Fruit fly (Drosophila melanogaster) whole organism, embryonic: Measurements from ENCODE around the gene Pex10.

Experiments used
- Ada2b ChIP-seq: fragments of 200-800 bp; sonication (Bioruptor generic); IDR thresholded peaks from 2 replicates; pipeline ENCODE4 v1.3.6; 2022; ENCODE audit warnings: missing biosample characterization, missing genetic modification characterization
- BEAF-32 ChIP-seq: fragments of 200-800 bp; sonication (Bioruptor generic); optimal IDR thresholded peaks from 3 replicates; lab custom pipeline; 2017; ENCODE audit warnings: missing biosample characterization, missing genetic modification characterization, mild to moderate bottlenecking, moderate library complexity, missing genetic modification reagents
- Blimp-1 ChIP-seq: fragments of 200-800 bp; sonication (Bioruptor generic); optimal IDR thresholded peaks from 3 replicates; lab custom pipeline; 2018; ENCODE audit warnings: missing biosample characterization, missing genetic modification characterization, mild to moderate bottlenecking, moderate library complexity, missing genetic modification reagents
- CG10431 ChIP-seq: fragments of 200-800 bp; sonication (Bioruptor generic); optimal IDR thresholded peaks from 3 replicates; lab custom pipeline; 2018; ENCODE audit warnings: missing biosample characterization, mild to moderate bottlenecking, missing genetic modification characterization
- CG12391 ChIP-seq: fragments of 200-800 bp; sonication (Bioruptor generic); optimal IDR thresholded peaks from 3 replicates; lab custom pipeline; 2018; ENCODE audit warnings: missing biosample characterization, mild to moderate bottlenecking, missing genetic modification characterization, moderate library complexity
- CG14860 ChIP-seq: fragments of 200-800 bp; sonication (Bioruptor generic); IDR thresholded peaks from 3 replicates; pipeline ENCODE4 v1.3.6; 2022; ENCODE audit warnings: missing biosample characterization, missing genetic modification characterization; ENCODE audit not compliant: partially characterized antibody
- CG16779 ChIP-seq: fragments of 200-800 bp; sonication (Bioruptor generic); IDR thresholded peaks from 2 replicates; pipeline ENCODE4 v1.3.6; 2022; ENCODE audit warnings: missing biosample characterization, missing genetic modification characterization
- CG18011 ChIP-seq: fragments of 200-800 bp; sonication (Bioruptor generic); optimal IDR thresholded peaks from 2 replicates; lab custom pipeline; 2017; ENCODE audit warnings: missing biosample characterization, missing genetic modification characterization, mild to moderate bottlenecking, moderate library complexity, missing genotype
- CG2678 ChIP-seq: fragments of 200-800 bp; sonication (Bioruptor generic); optimal IDR thresholded peaks from 3 replicates; lab custom pipeline; 2019; ENCODE audit warnings: missing biosample characterization, mild to moderate bottlenecking, missing genetic modification characterization, moderate library complexity
- CG3163 ChIP-seq: fragments of 200-800 bp; sonication (Bioruptor generic); optimal IDR thresholded peaks from 3 replicates; lab custom pipeline; 2016; ENCODE audit warnings: missing biosample characterization, missing genetic modification characterization
- CG3407 ChIP-seq: fragments of 200-800 bp; sonication (Bioruptor generic); optimal IDR thresholded peaks from 2 replicates; lab custom pipeline; 2018; ENCODE audit warnings: missing biosample characterization, mild to moderate bottlenecking, missing genetic modification characterization
- CG42726 ChIP-seq: fragments of 200-800 bp; sonication (Bioruptor generic); IDR thresholded peaks from 2 replicates; pipeline ENCODE4 v1.3.6; 2022; ENCODE audit warnings: missing biosample characterization, missing genetic modification characterization; ENCODE audit not compliant: partially characterized antibody
- CG6765 ChIP-seq: fragments of 200-800 bp; sonication (Bioruptor generic); optimal IDR thresholded peaks from 3 replicates; lab custom pipeline; 2017; ENCODE audit warnings: missing biosample characterization, mild to moderate bottlenecking, missing genetic modification characterization
- CG7271 ChIP-seq: fragments of 200-800 bp; sonication (Bioruptor generic); optimal IDR thresholded peaks from 2 replicates; lab custom pipeline; 2018; ENCODE audit warnings: missing biosample characterization, mild to moderate bottlenecking, missing genetic modification characterization, moderate library complexity
- CG7987 ChIP-seq: fragments of 200-800 bp; sonication (Bioruptor generic); optimal IDR thresholded peaks from 2 replicates; lab custom pipeline; 2018; ENCODE audit warnings: missing biosample characterization, mild to moderate bottlenecking, missing genetic modification characterization, moderate library complexity
- CG8290 ChIP-seq, 3 experiments: fragments of 200-800 bp; sonication (Bioruptor generic); optimal IDR thresholded peaks; 2 replicates each; lab custom pipeline; 2016 to 2019; ENCODE audit warnings: missing biosample characterization in 3 of 3, missing genetic modification characterization in 3 of 3, mild to moderate bottlenecking in 2 of 3, moderate library complexity in 1 of 3
- CG8765 ChIP-seq: fragments of 200-800 bp; sonication (Bioruptor generic); IDR thresholded peaks from 2 replicates; pipeline ENCODE4 v1.3.6; 2022; ENCODE audit warnings: missing biosample characterization, missing genetic modification characterization
- D19A ChIP-seq: fragments of 200-800 bp; optimal IDR thresholded peaks from 3 replicates; lab custom pipeline; 2019; ENCODE audit warnings: missing biosample characterization, mild to moderate bottlenecking, missing genetic modification characterization, moderate library complexity
- Elba2 ChIP-seq: fragments of 200-800 bp; sonication (Bioruptor generic); optimal IDR thresholded peaks from 3 replicates; lab custom pipeline; 2016; ENCODE audit warnings: missing biosample characterization, missing genetic modification characterization
- Fer3 ChIP-seq: fragments of 200-800 bp; sonication (Bioruptor generic); optimal IDR thresholded peaks from 2 replicates; lab custom pipeline; 2018; ENCODE audit warnings: missing biosample characterization, mild to moderate bottlenecking, missing genetic modification characterization, moderate library complexity
- Gsc ChIP-seq: fragments of 200-800 bp; sonication (Bioruptor generic); IDR thresholded peaks from 2 replicates; pipeline ENCODE4 v1.3.6; 2022; ENCODE audit warnings: missing biosample characterization, missing genetic modification characterization
- Hsf ChIP-seq: fragments of 200-800 bp; sonication (Bioruptor generic); optimal IDR thresholded peaks from 3 replicates; lab custom pipeline; 2016; ENCODE audit warnings: missing biosample characterization, missing genetic modification characterization
- MESR4 ChIP-seq: fragments of 200-800 bp; sonication (Bioruptor generic); optimal IDR thresholded peaks from 2 replicates; lab custom pipeline; 2018; ENCODE audit warnings: missing biosample characterization, mild to moderate bottlenecking, missing genetic modification characterization, moderate library complexity
- MTF-1 ChIP-seq: fragments of 200-800 bp; sonication (Bioruptor generic); optimal IDR thresholded peaks from 2 replicates; lab custom pipeline; 2018; ENCODE audit warnings: missing biosample characterization, mild to moderate bottlenecking, missing genetic modification characterization, borderline replicate concordance
- Mes4 ChIP-seq: fragments of 200-800 bp; sonication (Bioruptor generic); optimal IDR thresholded peaks from 2 replicates; lab custom pipeline; 2016; ENCODE audit warnings: missing biosample characterization, missing genetic modification characterization
- Spps ChIP-seq: fragments of 200-800 bp; sonication (Bioruptor generic); optimal IDR thresholded peaks from 2 replicates; lab custom pipeline; 2018; ENCODE audit warnings: missing biosample characterization, mild to moderate bottlenecking, missing genetic modification characterization
- Usf ChIP-seq: fragments of 200-800 bp; sonication (Bioruptor generic); optimal IDR thresholded peaks from 2 replicates; lab custom pipeline; 2017; ENCODE audit warnings: missing genotype, missing biosample characterization, missing genetic modification characterization
- Xbp1 ChIP-seq: fragments of 200-800 bp; sonication (Bioruptor generic); optimal IDR thresholded peaks from 3 replicates; lab custom pipeline; 2016; ENCODE audit warnings: missing biosample characterization, mild to moderate bottlenecking, missing genetic modification characterization
- al ChIP-seq: fragments of 200-800 bp; sonication (Bioruptor generic); IDR thresholded peaks from 2 replicates; pipeline ENCODE4 v1.3.6; 2022; ENCODE audit warnings: missing biosample characterization, missing genetic modification characterization
- bowl ChIP-seq: fragments of 200-800 bp; sonication (Bioruptor generic); IDR thresholded peaks from 2 replicates; pipeline ENCODE4 v1.3.6; 2022; ENCODE audit warnings: missing biosample characterization, missing genetic modification characterization
- chm ChIP-seq: fragments of 200-800 bp; sonication (Bioruptor generic); IDR thresholded peaks from 2 replicates; pipeline ENCODE4 v1.3.6; 2022; ENCODE audit warnings: missing biosample characterization, missing genetic modification characterization
- emc ChIP-seq: fragments of 200-800 bp; sonication (Bioruptor generic); optimal IDR thresholded peaks from 2 replicates; lab custom pipeline; 2016; ENCODE audit warnings: missing biosample characterization, missing genetic modification characterization
- gcm ChIP-seq: fragments of 200-800 bp; sonication (Bioruptor generic); optimal IDR thresholded peaks from 2 replicates; lab custom pipeline; 2019; ENCODE audit warnings: missing biosample characterization, mild to moderate bottlenecking, missing genetic modification characterization, moderate library complexity
- jumu ChIP-seq: fragments of 200-800 bp; sonication (Bioruptor generic); optimal IDR thresholded peaks from 3 replicates; lab custom pipeline; 2016; ENCODE audit warnings: missing biosample characterization, missing genetic modification characterization
- luna ChIP-seq: fragments of 200-800 bp; sonication (Bioruptor generic); optimal IDR thresholded peaks from 2 replicates; lab custom pipeline; 2016; ENCODE audit warnings: missing biosample characterization, missing genetic modification characterization
- otp ChIP-seq: fragments of 200-800 bp; sonication (Bioruptor generic); IDR thresholded peaks from 3 replicates; pipeline ENCODE4, ENCODE4 v1.3.6; 2022; ENCODE audit warnings: missing biosample characterization, missing genetic modification characterization
- pb ChIP-seq: fragments of 200-800 bp; sonication (Bioruptor generic); optimal IDR thresholded peaks from 3 replicates; lab custom pipeline; 2016; ENCODE audit warnings: missing biosample characterization, missing genetic modification characterization
- pho ChIP-seq: fragments of 200-800 bp; sonication (Bioruptor generic); optimal IDR thresholded peaks from 2 replicates; lab custom pipeline; 2016; ENCODE audit warnings: missing biosample characterization, missing genetic modification characterization
- prd ChIP-seq, 3 experiments: fragments of >200 bp in 2 of 3; fragments of 200-800 bp in 1 of 3; sonication (Bioruptor generic) in 1 of 3; optimal IDR thresholded peaks in 2 of 3; IDR thresholded peaks in 1 of 3; 2 replicates in 2 of 3; 3 replicates in 1 of 3; pipeline versions ENCODE4 v1.3.6 to Lab custom; 2017 to 2022; ENCODE audit warnings: missing biosample characterization in 1 of 3, missing genetic modification characterization in 1 of 3
- slp2 ChIP-seq: fragments of 200-800 bp; sonication (Bioruptor generic); optimal IDR thresholded peaks from 2 replicates; lab custom pipeline; 2016; ENCODE audit warnings: missing biosample characterization, missing genetic modification characterization
- sr ChIP-seq: fragments of 200-800 bp; sonication (Bioruptor generic); IDR thresholded peaks from 3 replicates; pipeline ENCODE4 v1.3.6; 2022; ENCODE audit warnings: missing biosample characterization, missing genetic modification characterization
- sug ChIP-seq: fragments of 200-800 bp; optimal IDR thresholded peaks from 2 replicates; lab custom pipeline; 2019; ENCODE audit warnings: missing biosample characterization, mild to moderate bottlenecking, missing genetic modification characterization, moderate library complexity
- tio ChIP-seq: fragments of 200-800 bp; sonication (Bioruptor generic); optimal IDR thresholded peaks from 2 replicates; lab custom pipeline; 2017; ENCODE audit warnings: missing biosample characterization, missing genetic modification characterization, inconsistent platforms
- tx ChIP-seq: fragments of 200-800 bp; sonication (Bioruptor generic); optimal IDR thresholded peaks from 2 replicates; lab custom pipeline; 2016; ENCODE audit warnings: missing biosample characterization, missing genetic modification characterization
- unc-4 ChIP-seq: fragments of 200-800 bp; sonication (Bioruptor generic); IDR thresholded peaks from 2 replicates; pipeline ENCODE4 v1.3.6; 2022; ENCODE audit warnings: missing biosample characterization, missing genetic modification characterization; ENCODE audit not compliant: partially characterized antibody
- usp ChIP-seq: fragments of >200 bp; optimal IDR thresholded peaks from 2 replicates; lab custom pipeline; 2017; ENCODE audit warnings: missing biosample characterization, missing genetic modification characterization
- zf30C ChIP-seq: fragments of 200-800 bp; sonication (Bioruptor generic); optimal IDR thresholded peaks from 3 replicates; lab custom pipeline; 2018; ENCODE audit warnings: missing biosample characterization, mild to moderate bottlenecking, missing genetic modification characterization
- zfh2 ChIP-seq: fragments of 200-800 bp; sonication (Bioruptor generic); optimal IDR thresholded peaks from 2 replicates; lab custom pipeline; 2016; ENCODE audit warnings: missing biosample characterization, missing genetic modification characterization

The Pex10 gene

DNA sequence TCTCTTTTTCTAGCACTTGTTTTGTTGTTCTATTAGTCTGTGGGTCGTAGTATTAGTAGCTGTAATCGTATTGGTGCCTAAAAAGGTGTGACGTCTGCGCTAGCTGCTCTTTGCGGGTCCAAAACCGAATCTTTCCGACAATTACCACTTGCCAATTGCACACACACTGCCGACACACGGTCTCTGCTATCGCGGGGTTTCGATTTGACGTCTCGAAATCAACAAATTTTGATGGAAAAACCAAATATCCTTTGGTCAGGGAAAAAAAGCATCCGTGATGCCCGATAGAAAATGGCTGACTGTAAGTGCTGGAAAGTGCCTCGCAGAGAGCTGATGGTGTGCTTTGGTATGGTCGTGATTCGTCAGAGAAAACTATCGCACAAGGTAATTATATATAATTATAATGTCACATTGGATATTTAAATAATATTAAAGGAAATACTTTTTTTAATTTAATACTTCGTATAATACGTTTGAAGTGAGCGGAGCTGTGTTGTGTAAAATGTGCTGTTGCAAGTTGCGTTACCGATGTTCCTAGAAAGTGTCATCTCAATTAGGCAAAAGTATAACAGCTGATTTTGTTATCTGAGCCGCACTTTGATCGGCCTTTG is at the start of gene Pex10, which contains the start of gene CG12099 (continued):
- TF ChIP-seq MTF-1 (no peak), zfh2 (GFP tag; lab: Kevin White, UChicago) (peak; percentile 82), tio (no peak), CG14860 (GFP tag; lab: Robert Waterston, UW) (peak; percentile 96), BEAF-32 (GFP tag; lab: Kevin White, UChicago) (peak; percentile 97), gcm (GFP tag; lab: Kevin White, UChicago) (peak; percentile 78), CG6765 (GFP tag; lab: Kevin White, UChicago) (peak; percentile 50), CG18011 (peak; percentile 74), Usf (GFP tag; lab: Kevin White, UChicago) (peak; percentile 79), Elba2 (GFP tag; lab: Kevin White, UChicago) (peak; percentile 79), MESR4 (GFP tag; lab: Kevin White, UChicago) (peak; percentile 95), otp (peak; percentile 82), Xbp1 (GFP tag; lab: Kevin White, UChicago) (peak; percentile 94), D19A (tag; lab: Kevin White, UChicago) (no peak), bowl (GFP tag; lab: Robert Waterston, UW) (peak; percentile 64; the same call in 1 of the 2 replicates), Gsc (GFP tag; lab: Robert Waterston, UW) (peak; percentile 68), CG7271 (tag; lab: Kevin White, UChicago) (peak; percentile 53), prd (optimal IDR thresholded peaks at IDR 0.05; lab: Kevin White, UChicago) (no peak), prd (GFP tag; IDR thresholded peaks at IDR 0.05; lab: Robert Waterston, UW) (peak; percentile 96), Fer3 (tag; lab: Kevin White, UChicago) (peak; percentile 86), chm (GFP tag; lab: Robert Waterston, UW) (peak; percentile 85), Ada2b (GFP tag; lab: Robert Waterston, UW) (peak; percentile 87), sug (peak; percentile 93), CG8765 (GFP tag; lab: Robert Waterston, UW) (peak; percentile 87), Blimp-1 (GFP tag; lab: Kevin White, UChicago) (peak; percentile 72), zf30C (GFP tag; lab: Kevin White, UChicago) (no peak), Hsf (GFP tag; lab: Kevin White, UChicago) (peak; percentile 83), tx (GFP tag; lab: Kevin White, UChicago) (peak; percentile 56), usp (GFP tag; lab: Kevin White, UChicago) (no peak), CG10431 (GFP tag; lab: Kevin White, UChicago) (no peak), sr (peak; percentile 47; the same call in 1 of the 3 replicates), luna (GFP tag; lab: Kevin White, UChicago) (no peak), jumu (GFP tag; lab: Kevin White, UChicago) (peak; percentile 55), CG42726 (GFP tag; lab: Robert Waterston, UW) (peak; percentile 71; the same call in 1 of the 2 replicates), CG8290 (GFP tag; optimal IDR thresholded peaks at IDR 0.05; lab: Kevin White, UChicago) (peak; percentile 90), CG8290 (tag; optimal IDR thresholded peaks at IDR 0.05; lab: Kevin White, UChicago) (peak in 1 of 2 experiments; percentile 74), unc-4 (peak; percentile 96), CG3163 (GFP tag; lab: Kevin White, UChicago) (peak; percentile 28), slp2 (GFP tag; lab: Kevin White, UChicago) (peak; percentile 0), CG2678 (tag; lab: Kevin White, UChicago) (peak; percentile 86), CG3407 (GFP tag; lab: Kevin White, UChicago) (no peak), CG7987 (GFP tag; lab: Kevin White, UChicago) (peak; percentile 76), emc (GFP tag; lab: Kevin White, UChicago) (peak; percentile 21), Spps (peak; percentile 44), CG12391 (tag; lab: Kevin White, UChicago) (peak; percentile 94), CG16779 (GFP tag; lab: Robert Waterston, UW) (peak; percentile 83), al (peak; percentile 93), pho (GFP tag; lab: Kevin White, UChicago) (peak; percentile 58), pb (no peak), Mes4 (peak; percentile 37)
